Fruit fly (Drosophila melanogaster) whole organism, embryonic: ENCODE measurements around the gene Datp.

Experiments
- Bdp1 ChIP-seq: fragments of 200-800 bp; sonication (Bioruptor generic); optimal IDR thresholded peaks from 3 replicates; lab custom pipeline; 2016; ENCODE audit warnings: missing biosample characterization, missing genetic modification characterization
- Bgb ChIP-seq: fragments of 200-800 bp; sonication (Bioruptor generic); IDR thresholded peaks from 2 replicates; pipeline ENCODE4 v1.3.6; 2022; ENCODE audit warnings: missing biosample characterization, missing genetic modification characterization; ENCODE audit not compliant: partially characterized antibody
- C15 ChIP-seq: fragments of 200-800 bp; sonication (Bioruptor generic); IDR thresholded peaks from 3 replicates; pipeline ENCODE4 v1.3.6; 2022; ENCODE audit warnings: missing biosample characterization, missing genetic modification characterization
- CG10147 ChIP-seq: fragments of 200-800 bp; sonication (Bioruptor generic); optimal IDR thresholded peaks from 2 replicates; lab custom pipeline; 2019; ENCODE audit warnings: missing biosample characterization, mild to moderate bottlenecking, missing genetic modification characterization, moderate library complexity
- CG1024 ChIP-seq: fragments of 200-800 bp; sonication (Bioruptor generic); IDR thresholded peaks from 2 replicates; pipeline ENCODE4 v1.3.6; 2022; ENCODE audit warnings: missing biosample characterization, missing genetic modification characterization
- CG11398 ChIP-seq: fragments of 200-800 bp; sonication (Bioruptor generic); optimal IDR thresholded peaks from 2 replicates; lab custom pipeline; 2016; ENCODE audit warnings: missing biosample characterization, missing genetic modification characterization
- CG11560 ChIP-seq: fragments of 200-800 bp; sonication (Bioruptor generic); IDR thresholded peaks from 3 replicates; pipeline ENCODE4 v1.3.6; 2022; ENCODE audit warnings: missing biosample characterization, missing genetic modification characterization
- CG11695 ChIP-seq: fragments of 200-800 bp; sonication (Bioruptor generic); IDR thresholded peaks from 3 replicates; pipeline ENCODE4 v1.3.6; 2022; ENCODE audit warnings: missing biosample characterization, missing genetic modification characterization
- CG12071 ChIP-seq: fragments of 200-800 bp; sonication (Bioruptor generic); optimal IDR thresholded peaks from 3 replicates; lab custom pipeline; 2018; ENCODE audit warnings: missing biosample characterization, mild to moderate bottlenecking, missing genetic modification characterization
- CG12659 ChIP-seq: fragments of 200-800 bp; sonication (Bioruptor generic); optimal IDR thresholded peaks from 3 replicates; lab custom pipeline; 2017; ENCODE audit warnings: mild to moderate bottlenecking, missing biosample characterization, missing genetic modification reagents, missing genetic modification characterization
- CG17186 ChIP-seq: fragments of 200-800 bp; sonication (Bioruptor generic); optimal IDR thresholded peaks from 3 replicates; lab custom pipeline; 2017; ENCODE audit warnings: missing biosample characterization, missing genetic modification reagents, missing genetic modification characterization
- CG18262 ChIP-seq: fragments of 200-800 bp; optimal IDR thresholded peaks from 3 replicates; lab custom pipeline; 2019; ENCODE audit warnings: missing biosample characterization, mild to moderate bottlenecking, missing genetic modification characterization, moderate library complexity
- CG18764 ChIP-seq: fragments of 200-800 bp; sonication (Bioruptor generic); optimal IDR thresholded peaks from 3 replicates; lab custom pipeline; 2016; ENCODE audit warnings: missing biosample characterization, missing genetic modification characterization
- CG2712 ChIP-seq: fragments of 200-800 bp; optimal IDR thresholded peaks from 3 replicates; lab custom pipeline; 2019; ENCODE audit warnings: missing biosample characterization, mild to moderate bottlenecking, missing genetic modification characterization, moderate library complexity
- CG3065 ChIP-seq: fragments of 200-800 bp; sonication (Bioruptor generic); optimal IDR thresholded peaks from 2 replicates; lab custom pipeline; 2016; ENCODE audit warnings: missing biosample characterization, missing genetic modification characterization
- CG32772 ChIP-seq: fragments of 200-800 bp; sonication (Bioruptor generic); IDR thresholded peaks from 2 replicates; pipeline ENCODE4 v1.3.6; 2022; ENCODE audit warnings: missing biosample characterization, missing genetic modification characterization
- CG33213 ChIP-seq: fragments of 200-800 bp; sonication (Bioruptor generic); optimal IDR thresholded peaks from 3 replicates; lab custom pipeline; 2016; ENCODE audit warnings: missing biosample characterization, missing genetic modification characterization
- CG33557 ChIP-seq: fragments of 200-800 bp; sonication (Bioruptor generic); optimal IDR thresholded peaks from 2 replicates; lab custom pipeline; 2019; ENCODE audit warnings: missing biosample characterization, mild to moderate bottlenecking, missing genetic modification characterization, moderate library complexity
- CG34422 ChIP-seq: fragments of 200-800 bp; sonication (Bioruptor generic); IDR thresholded peaks from 3 replicates; pipeline ENCODE4 v1.3.6; 2022; ENCODE audit warnings: missing biosample characterization, missing genetic modification characterization
- CG7357 ChIP-seq: fragments of 200-800 bp; sonication (Bioruptor generic); IDR thresholded peaks from 3 replicates; pipeline ENCODE4 v1.3.6; 2022; ENCODE audit warnings: missing biosample characterization, missing genetic modification characterization
- CG8944 ChIP-seq: fragments of 200-800 bp; sonication (Bioruptor generic); optimal IDR thresholded peaks from 3 replicates; lab custom pipeline; 2016; ENCODE audit warnings: missing biosample characterization, missing genetic modification characterization
- CG9797 ChIP-seq: fragments of 200-800 bp; sonication (Bioruptor generic); optimal IDR thresholded peaks from 3 replicates; lab custom pipeline; 2018; ENCODE audit warnings: missing biosample characterization, mild to moderate bottlenecking, missing genetic modification characterization
- CG9932 ChIP-seq: fragments of 200-800 bp; sonication (Bioruptor generic); IDR thresholded peaks from 2 replicates; pipeline ENCODE4 v1.3.6; 2022; ENCODE audit warnings: missing biosample characterization, missing genetic modification characterization
- Camta ChIP-seq: fragments of 200-800 bp; sonication (Bioruptor generic); optimal IDR thresholded peaks from 2 replicates; lab custom pipeline; 2016; ENCODE audit warnings: missing biosample characterization, missing genetic modification characterization
- CkIIα-i1 ChIP-seq: fragments of 200-800 bp; sonication (Bioruptor generic); IDR thresholded peaks from 2 replicates; pipeline ENCODE4 v1.3.6; 2022; ENCODE audit warnings: missing biosample characterization, missing genetic modification characterization
- Dip3 ChIP-seq: fragments of 200-800 bp; sonication (Bioruptor generic); optimal IDR thresholded peaks from 3 replicates; lab custom pipeline; 2016; ENCODE audit warnings: missing biosample characterization, missing genetic modification characterization
- Elba2 ChIP-seq: fragments of 200-800 bp; sonication (Bioruptor generic); optimal IDR thresholded peaks from 3 replicates; lab custom pipeline; 2016; ENCODE audit warnings: missing biosample characterization, missing genetic modification characterization
- GATAe ChIP-seq: fragments of 200-800 bp; sonication (Bioruptor generic); conservative IDR thresholded peaks from 2 replicates; pipeline ENCODE4 v1.3.6; 2022; ENCODE audit warnings: missing biosample characterization, missing genetic modification characterization
- Hmr ChIP-seq: fragments of 200-800 bp; sonication (Bioruptor generic); optimal IDR thresholded peaks from 3 replicates; lab custom pipeline; 2017; ENCODE audit warnings: mild to moderate bottlenecking, missing biosample characterization, missing genetic modification reagents, missing genetic modification characterization
- Hr51 ChIP-seq, 2 experiments: fragments of 200-800 bp; sonication (Bioruptor generic); optimal IDR thresholded peaks; 2 replicates in 1 of 2; 3 replicates in 1 of 2; lab custom pipeline; 2016 to 2018; ENCODE audit warnings: missing biosample characterization in 2 of 2, missing genetic modification characterization in 2 of 2, mild to moderate bottlenecking in 1 of 2, moderate library complexity in 1 of 2
- Lpt ChIP-seq: fragments of >200 bp; optimal IDR thresholded peaks from 2 replicates; lab custom pipeline; 2018; ENCODE audit warnings: missing biosample characterization, missing genetic modification characterization
- Optix ChIP-seq: fragments of 200-800 bp; sonication (Bioruptor generic); IDR thresholded peaks from 3 replicates; pipeline ENCODE4 v1.3.6; 2022; ENCODE audit warnings: missing biosample characterization, missing genetic modification characterization
- Scr ChIP-seq: fragments of 200-800 bp; sonication (Bioruptor generic); IDR thresholded peaks from 2 replicates; pipeline ENCODE4 v1.3.6; 2022; ENCODE audit warnings: missing biosample characterization, missing genetic modification characterization; ENCODE audit not compliant: partially characterized antibody
- Sox100B ChIP-seq: fragments of 200-800 bp; sonication (Bioruptor generic); optimal IDR thresholded peaks from 3 replicates; lab custom pipeline; 2018; ENCODE audit warnings: missing biosample characterization, mild to moderate bottlenecking, missing genetic modification characterization
- Sry-β ChIP-seq: fragments of 200-800 bp; sonication (Bioruptor generic); optimal IDR thresholded peaks from 2 replicates; lab custom pipeline; 2018; ENCODE audit warnings: missing biosample characterization, mild to moderate bottlenecking, missing genetic modification characterization, moderate library complexity
- bbx ChIP-seq: fragments of 200-800 bp; sonication (Bioruptor generic); IDR thresholded peaks from 2 replicates; pipeline ENCODE4 v1.3.6; 2022; ENCODE audit warnings: missing biosample characterization, missing genetic modification characterization; ENCODE audit not compliant: partially characterized antibody
- bcd ChIP-seq: fragments of 200-800 bp; sonication (Bioruptor generic); optimal IDR thresholded peaks from 2 replicates; lab custom pipeline; 2017; ENCODE audit warnings: missing biosample characterization, mild to moderate bottlenecking, missing genetic modification characterization
- cad ChIP-seq: fragments of >200 bp; optimal IDR thresholded peaks from 2 replicates; lab custom pipeline; 2017; ENCODE audit warnings: missing biosample characterization, missing genetic modification characterization
- dmrt99B ChIP-seq: fragments of 200-800 bp; sonication (Bioruptor generic); optimal IDR thresholded peaks from 2 replicates; lab custom pipeline; 2018; ENCODE audit warnings: missing biosample characterization, mild to moderate bottlenecking, missing genetic modification characterization, moderate library complexity
- org-1 ChIP-seq: fragments of 200-800 bp; sonication (Bioruptor generic); optimal IDR thresholded peaks from 2 replicates; lab custom pipeline; 2017; ENCODE audit warnings: missing biosample characterization, missing genetic modification characterization
- pb ChIP-seq: fragments of 200-800 bp; sonication (Bioruptor generic); optimal IDR thresholded peaks from 3 replicates; lab custom pipeline; 2016; ENCODE audit warnings: missing biosample characterization, missing genetic modification characterization
- pho ChIP-seq: fragments of 200-800 bp; sonication (Bioruptor generic); optimal IDR thresholded peaks from 2 replicates; lab custom pipeline; 2016; ENCODE audit warnings: missing biosample characterization, missing genetic modification characterization
- pita ChIP-seq: fragments of 200-800 bp; sonication (Bioruptor generic); optimal IDR thresholded peaks from 2 replicates; lab custom pipeline; 2017; ENCODE audit warnings: missing biosample characterization, mild to moderate bottlenecking, missing genetic modification characterization
- pros ChIP-seq: fragments of 200-800 bp; sonication (Bioruptor generic); optimal IDR thresholded peaks from 3 replicates; lab custom pipeline; 2019; ENCODE audit warnings: missing biosample characterization, mild to moderate bottlenecking, missing genetic modification characterization, moderate library complexity
- sens-2 ChIP-seq: fragments of 200-800 bp; sonication (Bioruptor generic); IDR thresholded peaks from 2 replicates; pipeline ENCODE4 v1.3.6; 2022; ENCODE audit warnings: missing biosample characterization, missing genetic modification characterization
- sob ChIP-seq: fragments of 200-800 bp; sonication (Bioruptor generic); IDR thresholded peaks from 2 replicates; pipeline ENCODE4 v1.3.6; 2022; ENCODE audit warnings: missing biosample characterization, missing genetic modification characterization
- tap ChIP-seq: fragments of 200-800 bp; optimal IDR thresholded peaks from 3 replicates; lab custom pipeline; 2019; ENCODE audit warnings: missing biosample characterization, mild to moderate bottlenecking, missing genetic modification characterization, moderate library complexity
- tup ChIP-seq: fragments of 200-800 bp; sonication (Bioruptor generic); optimal IDR thresholded peaks from 2 replicates; lab custom pipeline; 2016; ENCODE audit warnings: missing biosample characterization, mild to moderate bottlenecking, missing genetic modification characterization, moderate library complexity
- zfh2 ChIP-seq: fragments of 200-800 bp; sonication (Bioruptor generic); optimal IDR thresholded peaks from 2 replicates; lab custom pipeline; 2016; ENCODE audit warnings: missing biosample characterization, missing genetic modification characterization

The Datp gene

DNA sequence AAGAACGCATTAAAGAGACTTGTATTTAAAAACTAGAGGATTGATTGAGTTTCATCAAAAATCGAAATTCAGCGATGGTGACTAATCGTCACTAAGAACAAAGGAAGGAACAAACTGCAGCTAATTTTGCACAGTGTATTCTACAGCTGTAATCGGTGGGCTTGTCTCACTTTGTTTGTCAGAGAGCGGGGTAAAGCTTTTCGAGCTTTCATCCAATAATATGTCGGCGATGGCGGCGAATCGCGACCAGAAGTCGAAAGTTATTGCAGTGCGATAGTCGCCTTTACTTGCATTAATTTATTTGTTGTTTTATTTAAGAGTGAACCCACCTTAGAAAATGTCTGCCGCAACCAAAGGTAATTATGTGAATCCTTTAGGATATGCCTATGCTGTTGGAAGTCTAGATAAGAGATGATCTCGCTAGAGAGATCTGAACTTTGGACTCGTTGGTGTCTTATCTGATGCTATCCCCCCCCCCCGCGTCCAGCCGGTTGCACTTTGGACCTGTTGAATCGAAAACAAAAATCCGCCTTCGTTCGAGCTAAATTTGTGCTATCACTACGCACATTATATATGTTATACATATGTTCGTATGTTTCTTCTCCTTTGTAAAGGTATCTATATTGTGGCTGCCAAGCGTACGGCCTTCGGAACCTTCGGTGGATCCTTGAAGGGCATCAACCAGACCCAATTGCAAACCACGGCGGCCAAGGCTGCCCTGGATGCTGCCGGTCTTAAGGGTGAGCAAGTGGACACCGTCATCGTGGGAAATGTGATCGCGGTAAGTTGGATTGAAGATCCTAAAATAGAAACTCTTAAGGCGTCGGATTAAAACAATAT, 23.4 kb downstream of the Datp start, which contains the start of gene yip2 (continued):
- peak; percentile 48 for TF ChIP-seq tap
- peak; percentile 62 for TF ChIP-seq CG12071
- peak; percentile 58 for TF ChIP-seq pho
- no peak for TF ChIP-seq CG33557 (GFP tag; lab: Kevin White, UChicago)
- no peak for TF ChIP-seq Camta (GFP tag; lab: Kevin White, UChicago)
- peak; percentile 45; the same call in 1 of the 2 replicates for TF ChIP-seq sens-2 (GFP tag; lab: Robert Waterston, UW)
- no peak for TF ChIP-seq CG11560 (tag; lab: Robert Waterston, UW)
- peak; percentile 20 to 77 for TF ChIP-seq Hr51 (GFP tag; optimal IDR thresholded peaks at IDR 0.05; lab: Kevin White, UChicago)
- no peak for TF ChIP-seq CkIIα-i1
- no peak; the same call in 2 of the 3 replicates for TF ChIP-seq Optix
- peak; percentile 56 for TF ChIP-seq Sox100B (GFP tag; lab: Kevin White, UChicago)
- TF ChIP-seq Bdp1 (GFP tag; lab: Kevin White, UChicago), result no peak
- TF ChIP-seq cad (GFP tag; lab: Kevin White, UChicago), result no peak
- TF ChIP-seq C15, result no peak
- TF ChIP-seq bbx (GFP tag; lab: Robert Waterston, UW), result no peak; the same call in 1 of the 2 replicates
- peak; percentile 72; the same call in 1 of the 2 replicates for TF ChIP-seq sob (GFP tag; lab: Robert Waterston, UW)
- no peak for TF ChIP-seq Sry-β
- TF ChIP-seq GATAe (GFP tag; lab: Robert Waterston, UW), result no peak
- no peak for TF ChIP-seq CG17186 (GFP tag; lab: Kevin White, UChicago)
- no peak for TF ChIP-seq tup
- TF ChIP-seq Scr (GFP tag; lab: Robert Waterston, UW), result no peak
- peak; percentile 70 for TF ChIP-seq CG12659 (GFP tag; lab: Kevin White, UChicago)
- TF ChIP-seq CG9932 (GFP tag; lab: Robert Waterston, UW), result peak; percentile 71
- no peak for TF ChIP-seq CG7357 (GFP tag; lab: Robert Waterston, UW)
- peak; percentile 61 for TF ChIP-seq CG11398 (GFP tag; lab: Kevin White, UChicago)
- TF ChIP-seq CG9797 (GFP tag; lab: Kevin White, UChicago), result no peak
- TF ChIP-seq pros (GFP tag; lab: Kevin White, UChicago), result no peak
- TF ChIP-seq CG33213 (GFP tag; lab: Kevin White, UChicago), result no peak
- TF ChIP-seq CG8944 (GFP tag; lab: Kevin White, UChicago), result peak; percentile 21
- TF ChIP-seq CG3065 (GFP tag; lab: Kevin White, UChicago), result no peak
- TF ChIP-seq CG2712 (tag; lab: Kevin White, UChicago), result peak; percentile 50
- TF ChIP-seq zfh2, result peak; percentile 67
- no peak for TF ChIP-seq pita (GFP tag; lab: Kevin White, UChicago)
- peak; percentile 63 for TF ChIP-seq CG11695
- peak; percentile 72 for TF ChIP-seq Hmr (GFP tag; lab: Kevin White, UChicago)
- TF ChIP-seq Elba2 (GFP tag; lab: Kevin White, UChicago), result no peak
- TF ChIP-seq CG32772, result no peak
- TF ChIP-seq org-1 (GFP tag; lab: Kevin White, UChicago), result peak; percentile 10
- peak; percentile 52 for TF ChIP-seq Dip3 (GFP tag; lab: Kevin White, UChicago)
- peak; percentile 19 for TF ChIP-seq CG10147 (GFP tag; lab: Kevin White, UChicago)
- 0 out of 2 replicates have a peak, but pooled peaks have one; percentile 23 for TF ChIP-seq CG1024 (GFP tag; lab: Robert Waterston, UW)
- TF ChIP-seq bcd (GFP tag; lab: Kevin White, UChicago), result peak; percentile 46
- no peak for TF ChIP-seq Lpt (GFP tag; lab: Kevin White, UChicago)
- TF ChIP-seq CG18764 (GFP tag; lab: Kevin White, UChicago), result peak; percentile 1
- peak; percentile 60 for TF ChIP-seq dmrt99B (tag; lab: Kevin White, UChicago)
- peak; percentile 55; the same call in 1 of the 3 replicates for TF ChIP-seq CG34422 (GFP tag; lab: Robert Waterston, UW)
- TF ChIP-seq Bgb, result 0 out of 2 replicates have a peak, but pooled peaks have one; percentile 11
- TF ChIP-seq pb (GFP tag; lab: Kevin White, UChicago), result no peak
- peak; percentile 50 for TF ChIP-seq CG18262 (tag; lab: Kevin White, UChicago)
